Worm (Caenorhabditis elegans) whole organism, dauer: ENCODE measurements around the gene pfd-5.

ENCODE experiments used
- unc-62 ChIP-seq: sonication (generic microtip); optimal IDR thresholded peaks from 2 replicates; lab custom pipeline; 2017; ENCODE audit warnings: missing biosample characterization, missing genetic modification reagents, missing genetic modification characterization

Gene pfd-5

DNA sequence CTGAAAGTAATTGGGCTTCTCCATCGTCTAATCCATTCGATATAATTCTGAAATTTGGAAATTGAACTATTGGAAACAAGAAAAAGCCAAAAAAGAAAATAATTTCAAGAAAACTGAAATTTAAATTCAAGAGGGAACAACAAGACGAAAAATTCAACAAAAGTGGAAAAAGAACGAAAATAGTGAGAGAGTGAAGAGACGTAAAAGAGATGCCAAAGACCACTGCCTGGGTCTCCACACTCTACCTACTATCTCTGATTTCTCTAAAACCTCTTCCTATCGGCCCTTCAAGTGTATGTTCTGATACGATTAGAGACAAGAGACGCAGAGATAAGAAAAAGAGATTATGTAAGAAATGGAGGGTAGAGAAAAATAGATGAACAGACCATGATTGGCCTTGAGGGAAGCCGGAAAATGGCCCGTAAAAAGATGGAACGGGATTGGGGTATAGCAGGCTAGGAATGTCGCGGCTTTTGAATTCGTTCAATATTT lies 44.9 kb downstream of the pfd-5 start, which contains the start of gene ogt-1:
Gene ogt-1 (minus strand): TSS at position 51 of the 492 bp plus-strand sequence.
- no peak for TF ChIP-seq unc-62 (GFP tag; lab: Kevin White, UChicago)

DNA sequence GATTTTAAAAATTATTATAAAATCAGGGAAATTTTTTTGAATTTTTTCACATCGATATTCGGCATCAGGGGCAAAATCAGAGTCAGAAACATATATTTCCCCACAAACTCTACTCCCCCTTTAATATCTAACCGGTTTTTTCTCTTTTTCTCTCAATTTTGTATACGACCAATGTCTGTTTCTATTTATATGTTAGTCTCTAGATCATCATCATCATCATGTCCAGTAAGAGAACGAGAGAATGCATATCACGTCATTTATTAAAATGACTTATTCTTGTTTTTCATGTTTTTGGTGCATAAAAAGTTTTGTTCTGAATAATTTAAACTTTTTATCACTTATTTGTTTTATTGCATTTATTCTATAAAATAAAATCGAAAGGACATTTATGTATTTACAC lies 46.1 kb downstream of the pfd-5 start:
- TF ChIP-seq unc-62 (GFP tag; lab: Kevin White, UChicago), result no peak

DNA sequence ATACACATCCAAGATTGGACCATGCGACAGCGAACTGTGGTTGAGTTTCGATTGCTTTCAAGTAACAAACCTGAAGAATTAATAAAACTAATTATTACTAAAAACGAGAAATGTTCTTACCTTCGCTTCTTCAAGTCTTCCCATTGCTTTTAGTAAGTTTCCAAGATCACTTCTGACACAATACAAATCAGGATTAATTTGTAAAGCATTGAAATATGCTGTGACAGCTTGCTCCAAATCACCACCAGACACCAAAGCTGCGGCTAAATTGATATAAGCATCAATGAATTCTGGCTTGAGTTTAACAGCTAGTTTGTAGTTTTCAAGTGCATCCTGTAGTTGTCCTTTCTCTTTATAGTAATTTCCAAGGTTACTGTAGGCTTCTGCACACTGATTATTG lies 48.5 kb downstream of the pfd-5 start:
- no peak for TF ChIP-seq unc-62 (GFP tag; lab: Kevin White, UChicago)

DNA sequence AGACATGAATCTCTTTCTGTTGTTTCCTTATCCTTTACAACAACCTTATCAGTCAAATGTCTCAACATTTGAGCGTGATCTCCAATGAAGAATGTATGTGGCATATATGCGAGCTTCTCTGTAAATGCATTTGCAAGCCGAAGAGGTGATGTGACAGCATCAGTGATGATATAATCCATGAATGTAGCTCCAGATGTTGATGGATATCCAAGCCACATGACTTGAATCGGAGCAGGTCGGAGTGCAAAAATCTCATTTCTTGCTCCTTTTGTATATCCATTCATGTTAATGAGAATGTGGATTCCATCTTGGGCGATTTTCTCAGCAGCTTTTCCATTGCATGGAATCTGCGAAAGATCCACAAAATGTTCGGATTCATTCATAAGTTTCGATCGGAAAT lies 50.5 kb downstream of the pfd-5 start:
- TF ChIP-seq unc-62 (GFP tag; lab: Kevin White, UChicago), result no peak
